Fruit fly (Drosophila melanogaster) S2 (cell line): Measurements from ENCODE around the gene Ccp84Ae.

Experiments used
- CG8478 ChIP-seq: fragments of >200 bp; optimal IDR thresholded peaks from 2 replicates; lab custom pipeline; 2018
- CTCF ChIP-seq, 2 experiments: fragments of >200 bp; optimal IDR thresholded peaks; 2 replicates each; lab custom pipeline; 2018

DNA sequence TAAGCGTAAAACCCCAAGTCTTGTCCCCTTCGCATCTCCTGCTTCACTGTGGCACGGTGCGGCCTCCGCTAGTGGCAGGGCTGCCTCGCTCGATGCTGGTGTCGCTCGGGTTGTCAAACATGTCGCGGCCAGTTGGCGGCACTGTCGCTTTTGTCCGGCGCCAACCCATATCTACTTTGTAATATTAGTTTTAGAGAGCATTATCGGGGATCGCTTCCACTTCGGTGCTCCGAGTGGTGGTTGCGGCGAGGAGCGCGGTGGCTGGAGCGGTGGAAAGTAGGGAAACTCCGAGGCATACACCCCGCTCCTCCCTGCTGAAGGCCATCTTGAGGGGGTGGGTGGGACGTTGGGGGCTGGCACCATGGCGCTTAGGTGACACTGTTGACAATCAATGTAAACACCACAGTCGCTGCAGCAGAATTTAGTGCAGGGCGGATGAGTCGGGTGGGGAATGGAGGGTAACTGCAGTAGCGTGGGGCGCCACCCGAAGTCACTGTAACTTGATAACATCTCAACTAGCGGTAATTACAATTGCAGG, 26.4 kb downstream of the Ccp84Ae start:
- TF ChIP-seq CTCF (optimal IDR thresholded peaks at IDR 0.05; lab: Kevin White, UChicago) (no peak), CG8478 (lab: Kevin White, UChicago) (no peak)
